Fruit fly (Drosophila melanogaster) whole organism, embryonic: Measurements from ENCODE around the gene Sld5.

Source experiments
- Adf1 ChIP-seq: fragments of 200-800 bp; sonication (Bioruptor generic); IDR thresholded peaks from 2 replicates; pipeline ENCODE4 v1.3.6; 2022; ENCODE audit warnings: missing biosample characterization, missing genetic modification characterization
- CG13287 ChIP-seq: fragments of 200-800 bp; sonication (Bioruptor generic); IDR thresholded peaks from 2 replicates; pipeline ENCODE4 v1.3.6; 2022; ENCODE audit warnings: missing biosample characterization, missing genetic modification characterization; ENCODE audit not compliant: partially characterized antibody
- CG14014 ChIP-seq: fragments of 200-800 bp; sonication (Bioruptor generic); IDR thresholded peaks from 2 replicates; pipeline ENCODE4 v1.3.6; 2022; ENCODE audit warnings: missing biosample characterization, missing genetic modification characterization
- CG15073 ChIP-seq: fragments of 200-800 bp; sonication (Bioruptor generic); optimal IDR thresholded peaks from 2 replicates; lab custom pipeline; 2016; ENCODE audit warnings: missing biosample characterization, missing genetic modification characterization
- CG15514 ChIP-seq: fragments of 200-800 bp; sonication (Bioruptor generic); optimal IDR thresholded peaks from 3 replicates; lab custom pipeline; 2017; ENCODE audit warnings: missing biosample characterization, missing genetic modification characterization, mild to moderate bottlenecking, moderate library complexity, missing genetic modification reagents
- CG17802 ChIP-seq: fragments of 200-800 bp; sonication (Bioruptor generic); optimal IDR thresholded peaks from 2 replicates; lab custom pipeline; 2018; ENCODE audit warnings: missing biosample characterization, mild to moderate bottlenecking, missing genetic modification characterization, moderate library complexity
- CG2199 ChIP-seq: fragments of 200-800 bp; sonication (Bioruptor generic); IDR thresholded peaks from 3 replicates; pipeline ENCODE4 v1.3.6; 2022; ENCODE audit warnings: missing biosample characterization, missing genetic modification characterization
- CG31365 ChIP-seq: fragments of 200-800 bp; sonication (Bioruptor generic); optimal IDR thresholded peaks from 2 replicates; lab custom pipeline; 2018; ENCODE audit warnings: missing biosample characterization, mild to moderate bottlenecking, missing genetic modification characterization
- CG32532 ChIP-seq: fragments of 200-800 bp; sonication (Bioruptor generic); IDR thresholded peaks from 2 replicates; pipeline ENCODE4 v1.3.6; 2022; ENCODE audit warnings: missing biosample characterization, missing genetic modification characterization
- CG4404 ChIP-seq: fragments of 200-800 bp; sonication (Bioruptor generic); IDR thresholded peaks from 2 replicates; pipeline ENCODE4 v1.3.6; 2022; ENCODE audit warnings: missing biosample characterization, missing genetic modification characterization
- CG6791 ChIP-seq: fragments of 200-800 bp; sonication (Bioruptor generic); IDR thresholded peaks from 3 replicates; pipeline ENCODE4 v1.3.6; 2022; ENCODE audit warnings: missing biosample characterization, missing genetic modification characterization; ENCODE audit not compliant: partially characterized antibody
- CkIIα-i1 ChIP-seq: fragments of 200-800 bp; sonication (Bioruptor generic); IDR thresholded peaks from 2 replicates; pipeline ENCODE4 v1.3.6; 2022; ENCODE audit warnings: missing biosample characterization, missing genetic modification characterization
- Deaf1 ChIP-seq: fragments of 200-800 bp; optimal IDR thresholded peaks from 3 replicates; lab custom pipeline; 2019; ENCODE audit warnings: missing biosample characterization, mild to moderate bottlenecking, missing genetic modification characterization, moderate library complexity
- Eip74EF ChIP-seq, 2 experiments: fragments of 200-800 bp in 1 of 2; fragments of >200 bp in 1 of 2; sonication (Bioruptor generic) in 1 of 2; optimal IDR thresholded peaks; 2 replicates each; lab custom pipeline; 2017 to 2019; ENCODE audit warnings: missing biosample characterization in 2 of 2, missing genetic modification characterization in 2 of 2, mild to moderate bottlenecking in 1 of 2, moderate library complexity in 1 of 2
- Gsc ChIP-seq: fragments of 200-800 bp; sonication (Bioruptor generic); IDR thresholded peaks from 2 replicates; pipeline ENCODE4 v1.3.6; 2022; ENCODE audit warnings: missing biosample characterization, missing genetic modification characterization
- HHEX ChIP-seq: fragments of 200-800 bp; sonication (Bioruptor generic); optimal IDR thresholded peaks from 3 replicates; lab custom pipeline; 2017; ENCODE audit warnings: missing biosample characterization, mild to moderate bottlenecking, missing genetic modification characterization, missing genetic modification reagents
- Hey ChIP-seq: fragments of 200-800 bp; sonication (Bioruptor generic); optimal IDR thresholded peaks from 3 replicates; lab custom pipeline; 2018; ENCODE audit warnings: missing biosample characterization, mild to moderate bottlenecking, missing genetic modification characterization
- MBD-R2 ChIP-seq: fragments of 200-800 bp; sonication (Bioruptor generic); IDR thresholded peaks from 2 replicates; pipeline ENCODE4 v1.3.6; 2022; ENCODE audit warnings: missing biosample characterization, missing genetic modification characterization
- MTF-1 ChIP-seq: fragments of 200-800 bp; sonication (Bioruptor generic); optimal IDR thresholded peaks from 2 replicates; lab custom pipeline; 2018; ENCODE audit warnings: missing biosample characterization, mild to moderate bottlenecking, missing genetic modification characterization, borderline replicate concordance
- Side ChIP-seq: fragments of 200-800 bp; sonication (Bioruptor generic); optimal IDR thresholded peaks from 2 replicates; lab custom pipeline; 2016; ENCODE audit warnings: missing biosample characterization, missing genetic modification characterization
- bab2 ChIP-seq: fragments of 200-800 bp; sonication (Bioruptor generic); optimal IDR thresholded peaks from 2 replicates; lab custom pipeline; 2016; ENCODE audit warnings: missing biosample characterization, missing genetic modification characterization
- br ChIP-seq: fragments of >200 bp; optimal IDR thresholded peaks from 2 replicates; lab custom pipeline; 2017
- cas ChIP-seq: fragments of 200-800 bp; sonication (Bioruptor generic); IDR thresholded peaks from 2 replicates; pipeline ENCODE4 v1.3.6; 2022; ENCODE audit warnings: missing biosample characterization, missing genetic modification characterization
- ci ChIP-seq: fragments of 200-800 bp; sonication (Bioruptor generic); IDR thresholded peaks from 3 replicates; pipeline ENCODE4 v1.3.6; 2022; ENCODE audit warnings: missing biosample characterization, missing genetic modification characterization
- emc ChIP-seq: fragments of 200-800 bp; sonication (Bioruptor generic); optimal IDR thresholded peaks from 2 replicates; lab custom pipeline; 2016; ENCODE audit warnings: missing biosample characterization, missing genetic modification characterization
- ems ChIP-seq: fragments of 200-800 bp; sonication (Bioruptor generic); optimal IDR thresholded peaks from 3 replicates; lab custom pipeline; 2016; ENCODE audit warnings: missing biosample characterization, missing genetic modification characterization
- ewg ChIP-seq: fragments of 200-800 bp; sonication (Bioruptor generic); optimal IDR thresholded peaks from 3 replicates; lab custom pipeline; 2017; ENCODE audit warnings: mild to moderate bottlenecking, missing biosample characterization, missing genetic modification reagents, missing genetic modification characterization
- gce ChIP-seq: fragments of 200-800 bp; sonication (Bioruptor generic); IDR thresholded peaks from 3 replicates; pipeline ENCODE4 v1.3.6; 2022; ENCODE audit warnings: missing biosample characterization, missing genetic modification characterization
- gcm2 ChIP-seq: fragments of 200-800 bp; sonication (Bioruptor generic); optimal IDR thresholded peaks from 2 replicates; lab custom pipeline; 2016; ENCODE audit warnings: missing biosample characterization, missing genetic modification characterization
- gem ChIP-seq: fragments of 200-800 bp; sonication (Bioruptor generic); optimal IDR thresholded peaks from 2 replicates; lab custom pipeline; 2019; ENCODE audit warnings: missing biosample characterization, mild to moderate bottlenecking, missing genetic modification characterization, moderate library complexity
- gsb-n ChIP-seq: fragments of 200-800 bp; sonication (Bioruptor generic); optimal IDR thresholded peaks from 3 replicates; lab custom pipeline; 2018; ENCODE audit warnings: missing biosample characterization, mild to moderate bottlenecking, missing genetic modification characterization
- insv ChIP-seq, 2 experiments: fragments of 200-800 bp; sonication (Bioruptor generic); optimal IDR thresholded peaks; 3 replicates each; lab custom pipeline; 2016 to 2018; ENCODE audit warnings: missing biosample characterization in 2 of 2, missing genetic modification characterization in 2 of 2
- kah ChIP-seq: fragments of 200-800 bp; sonication (Bioruptor generic); optimal IDR thresholded peaks from 2 replicates; lab custom pipeline; 2018; ENCODE audit warnings: missing biosample characterization, mild to moderate bottlenecking, missing genetic modification characterization
- lilli ChIP-seq: fragments of 200-800 bp; sonication (Bioruptor generic); optimal IDR thresholded peaks from 3 replicates; lab custom pipeline; 2016; ENCODE audit warnings: missing biosample characterization, missing genetic modification characterization
- lmd ChIP-seq: fragments of 200-800 bp; sonication (Bioruptor generic); IDR thresholded peaks from 2 replicates; pipeline ENCODE4 v1.3.6; 2022; ENCODE audit warnings: missing biosample characterization, missing genetic modification characterization
- odd ChIP-seq: fragments of 200-800 bp; sonication (Bioruptor generic); optimal IDR thresholded peaks from 2 replicates; lab custom pipeline; 2017; ENCODE audit warnings: missing biosample characterization, mild to moderate bottlenecking, missing genetic modification characterization
- pita ChIP-seq: fragments of 200-800 bp; sonication (Bioruptor generic); optimal IDR thresholded peaks from 2 replicates; lab custom pipeline; 2017; ENCODE audit warnings: missing biosample characterization, mild to moderate bottlenecking, missing genetic modification characterization
- repo ChIP-seq: fragments of 200-800 bp; sonication (Bioruptor generic); optimal IDR thresholded peaks from 2 replicates; lab custom pipeline; 2016; ENCODE audit warnings: missing biosample characterization, missing genetic modification characterization
- salm ChIP-seq: fragments of 200-800 bp; sonication (Bioruptor generic); optimal IDR thresholded peaks from 2 replicates; lab custom pipeline; 2018; ENCODE audit warnings: missing biosample characterization, mild to moderate bottlenecking, missing genetic modification characterization
- sens-2 ChIP-seq: fragments of 200-800 bp; sonication (Bioruptor generic); IDR thresholded peaks from 2 replicates; pipeline ENCODE4 v1.3.6; 2022; ENCODE audit warnings: missing biosample characterization, missing genetic modification characterization
- seq ChIP-seq: fragments of 200-800 bp; sonication (Bioruptor generic); IDR thresholded peaks from 2 replicates; pipeline ENCODE4 v1.3.6; 2022; ENCODE audit warnings: missing biosample characterization, missing genetic modification characterization
- slou ChIP-seq: fragments of 200-800 bp; sonication (Bioruptor generic); optimal IDR thresholded peaks from 3 replicates; lab custom pipeline; 2016; ENCODE audit warnings: missing biosample characterization, missing genetic modification characterization
- sna ChIP-seq: fragments of 200-800 bp; sonication (Bioruptor generic); IDR thresholded peaks from 2 replicates; pipeline ENCODE4 v1.3.6; 2022; ENCODE audit warnings: missing biosample characterization, missing genetic modification characterization; ENCODE audit not compliant: partially characterized antibody
- sob ChIP-seq: fragments of 200-800 bp; sonication (Bioruptor generic); IDR thresholded peaks from 2 replicates; pipeline ENCODE4 v1.3.6; 2022; ENCODE audit warnings: missing biosample characterization, missing genetic modification characterization
- ssp ChIP-seq: fragments of 200-800 bp; sonication (Bioruptor generic); IDR thresholded peaks from 2 replicates; pipeline ENCODE4 v1.3.6; 2022; ENCODE audit warnings: missing biosample characterization, missing genetic modification characterization
- tgo ChIP-seq: fragments of 200-800 bp; sonication (Bioruptor generic); IDR thresholded peaks from 3 replicates; pipeline ENCODE4 v1.3.6; 2022; ENCODE audit warnings: missing biosample characterization, missing genetic modification characterization
- trh ChIP-seq: fragments of 200-800 bp; sonication (Bioruptor generic); optimal IDR thresholded peaks from 2 replicates; lab custom pipeline; 2016; ENCODE audit warnings: missing biosample characterization, missing genetic modification characterization
- tup ChIP-seq: fragments of 200-800 bp; sonication (Bioruptor generic); optimal IDR thresholded peaks from 2 replicates; lab custom pipeline; 2016; ENCODE audit warnings: missing biosample characterization, mild to moderate bottlenecking, missing genetic modification characterization, moderate library complexity
- unpg ChIP-seq: fragments of 200-800 bp; sonication (Bioruptor generic); optimal IDR thresholded peaks from 3 replicates; lab custom pipeline; 2018; ENCODE audit warnings: missing biosample characterization, mild to moderate bottlenecking, missing genetic modification characterization, moderate library complexity
- yki ChIP-seq: fragments of >200 bp; optimal IDR thresholded peaks from 3 replicates; lab custom pipeline; 2018

Sld5 gene

dm6 chr3R:26104302-26105140, 48.2 kb upstream of the Sld5 start (continued):
- TF ChIP-seq tgo (GFP tag; lab: Robert Waterston, UW) (no peak; the same call in 2 of the 3 replicates), ems (no peak), MBD-R2 (GFP tag; lab: Robert Waterston, UW) (peak; percentile 8; the same call in 1 of the 2 replicates), CkIIα-i1 (GFP tag; lab: Robert Waterston, UW) (no peak), CG6791 (GFP tag; lab: Robert Waterston, UW) (no peak), Deaf1 (tag; lab: Kevin White, UChicago) (peak; percentile 44), Gsc (GFP tag; lab: Robert Waterston, UW) (no peak), CG4404 (GFP tag; lab: Robert Waterston, UW) (no peak), CG31365 (no peak), br (lab: Kevin White, UChicago) (no peak), CG15514 (peak; percentile 25), bab2 (GFP tag; lab: Kevin White, UChicago) (peak; percentile 17), tup (GFP tag; lab: Kevin White, UChicago) (no peak), CG13287 (GFP tag; lab: Robert Waterston, UW) (no peak), CG15073 (no peak), CG14014 (GFP tag; lab: Robert Waterston, UW) (peak; percentile 28; the same call in 1 of the 2 replicates), ssp (GFP tag; lab: Robert Waterston, UW) (no peak), sna (GFP tag; lab: Robert Waterston, UW) (no peak), MTF-1 (GFP tag; lab: Kevin White, UChicago) (no peak), gsb-n (tag; lab: Kevin White, UChicago) (no peak), lmd (no peak; the same call in 1 of the 2 replicates), kah (no peak), sob (GFP tag; lab: Robert Waterston, UW) (no peak), ewg (GFP tag; lab: Kevin White, UChicago) (no peak), trh (no peak), CG17802 (no peak), Side (GFP tag; lab: Kevin White, UChicago) (no peak), yki (lab: Kevin White, UChicago) (no peak), cas (0 out of 2 replicates have a peak, but pooled peaks have one; percentile 22), Adf1 (GFP tag; lab: Robert Waterston, UW) (no peak), unpg (peak; percentile 29), ci (no peak), odd (GFP tag; lab: Kevin White, UChicago) (no peak), Eip74EF (GFP tag; optimal IDR thresholded peaks at IDR 0.05; lab: Kevin White, UChicago) (no peak), gem (tag; lab: Kevin White, UChicago) (peak; percentile 72), CG2199 (GFP tag; lab: Robert Waterston, UW) (no peak), Hey (tag; lab: Kevin White, UChicago) (no peak), salm (tag; lab: Kevin White, UChicago) (no peak), CG32532 (GFP tag; lab: Robert Waterston, UW) (peak; percentile 71), slou (GFP tag; lab: Kevin White, UChicago) (no peak), HHEX (no peak), repo (GFP tag; lab: Kevin White, UChicago) (no peak), pita (GFP tag; lab: Kevin White, UChicago) (no peak), sens-2 (GFP tag; lab: Robert Waterston, UW) (no peak), seq (GFP tag; lab: Robert Waterston, UW) (no peak), emc (GFP tag; lab: Kevin White, UChicago) (no peak), insv (GFP tag; optimal IDR thresholded peaks at IDR 0.05; lab: Kevin White, UChicago) (no peak), gce (GFP tag; lab: Robert Waterston, UW) (no peak), lilli (GFP tag; lab: Kevin White, UChicago) (peak; percentile 49), gcm2 (GFP tag; lab: Kevin White, UChicago) (no peak)
